Fruit fly (Drosophila melanogaster): Measurements from ENCODE around the gene PH4alphaSG1.
A peak's percentile ranks its signal among the peaks of the same experiment; 100 is the strongest.

PH4alphaSG1 gene

dm6 chr3R:30531989-30532653 lies 26.7 kb upstream of the PH4alphaSG1 start, which contains the start of gene tmod (continued):
- TF ChIP-seq CG11696 (GFP tag; IDR thresholded peaks at IDR 0.05) (no peak), CG2678 (tag; optimal IDR thresholded peaks at IDR 0.05) (peak; percentile 77), ara (GFP tag; IDR thresholded peaks at IDR 0.05) (no peak), wor (GFP tag; IDR thresholded peaks at IDR 0.05) (no peak), Six4 (GFP tag; optimal IDR thresholded peaks at IDR 0.05) (peak; percentile 50), gro (GFP tag; optimal IDR thresholded peaks at IDR 0.05) (no peak), CG15479 (GFP tag; optimal IDR thresholded peaks at IDR 0.05) (no peak), rib (GFP tag; IDR thresholded peaks at IDR 0.05) (no peak), CG5180 (GFP tag; optimal IDR thresholded peaks at IDR 0.05) (peak; percentile 21), sr (GFP tag; IDR thresholded peaks at IDR 0.05) (peak; percentile 36; the same call in 1 of the 3 replicates), Hr78 (GFP tag; optimal IDR thresholded peaks at IDR 0.05) (no peak), CG1529 (GFP tag; optimal IDR thresholded peaks at IDR 0.05) (peak; percentile 21), nerfin-2 (GFP tag; IDR thresholded peaks at IDR 0.05; ENCODE audit: partially characterized antibody) (no peak), ac (GFP tag; optimal IDR thresholded peaks at IDR 0.05) (no peak), D (optimal IDR thresholded peaks at IDR 0.05) (no peak), D (GFP tag; optimal IDR thresholded peaks at IDR 0.05) (peak; percentile 38), CG33557 (GFP tag; optimal IDR thresholded peaks at IDR 0.05) (peak; percentile 9), zf30C (GFP tag; optimal IDR thresholded peaks at IDR 0.05) (peak; percentile 32), yki (optimal IDR thresholded peaks at IDR 0.05) (no peak), Nf-YA (GFP tag; IDR thresholded peaks at IDR 0.05) (no peak), CG18262 (tag; optimal IDR thresholded peaks at IDR 0.05) (peak; percentile 65), CG3065 (GFP tag; optimal IDR thresholded peaks at IDR 0.05) (no peak), chinmo (GFP tag; IDR thresholded peaks at IDR 0.05; ENCODE audit: partially characterized antibody) (0 out of 4 replicates have a peak, but pooled peaks have one; percentile 64), jing (GFP tag; optimal IDR thresholded peaks at IDR 0.05) (no peak), CG9215 (GFP tag; IDR thresholded peaks at IDR 0.05) (0 out of 2 replicates have a peak, but pooled peaks have one; percentile 28), CG2875 (GFP tag; optimal IDR thresholded peaks at IDR 0.05) (peak; percentile 71), CG15696 (tag; optimal IDR thresholded peaks at IDR 0.05) (peak; percentile 5), Dref (GFP tag; IDR thresholded peaks at IDR 0.05) (no peak), pan (optimal IDR thresholded peaks at IDR 0.05) (no peak), pan (GFP tag; optimal IDR thresholded peaks at IDR 0.05 in 1 of 2, IDR thresholded peaks at IDR 0.05 in 1 of 2) (no peak), stc (GFP tag; IDR thresholded peaks at IDR 0.05) (0 out of 2 replicates have a peak, but pooled peaks have one; percentile 6), phol (tag; optimal IDR thresholded peaks at IDR 0.05) (peak; percentile 82), CG11504 (tag; optimal IDR thresholded peaks at IDR 0.05) (peak; percentile 74), Aef1 (GFP tag; IDR thresholded peaks at IDR 0.05) (no peak), ranshi (GFP tag; IDR thresholded peaks at IDR 0.05) (no peak), CG15601 (tag; optimal IDR thresholded peaks at IDR 0.05) (peak; percentile 36), dmrt99B (tag; optimal IDR thresholded peaks at IDR 0.05) (peak; percentile 80), sens (GFP tag) (peak; percentile 91), fd3F (GFP tag; optimal IDR thresholded peaks at IDR 0.05) (no peak), hth (optimal IDR thresholded peaks at IDR 0.05) (no peak), CG32772 (GFP tag; IDR thresholded peaks at IDR 0.05) (no peak), CG2120 (GFP tag; optimal IDR thresholded peaks at IDR 0.05) (no peak), Fer3 (tag; optimal IDR thresholded peaks at IDR 0.05) (peak; percentile 35), CG9437 (GFP tag; optimal IDR thresholded peaks at IDR 0.05) (no peak), CG13296 (GFP tag; optimal IDR thresholded peaks at IDR 0.05) (no peak), Dip2 (GFP tag; IDR thresholded peaks at IDR 0.05) (no peak), CG2129 (GFP tag; IDR thresholded peaks at IDR 0.05; ENCODE audit: partially characterized antibody) (no peak), lola (GFP tag; optimal IDR thresholded peaks at IDR 0.05) (peak in 1 of 3 experiments; percentile 49), CG15269 (tag; optimal IDR thresholded peaks at IDR 0.05) (peak; percentile 60)
